Comparison of ENCODE assay signal across 2 fruit fly cellular contexts in the genomic region with DNA sequence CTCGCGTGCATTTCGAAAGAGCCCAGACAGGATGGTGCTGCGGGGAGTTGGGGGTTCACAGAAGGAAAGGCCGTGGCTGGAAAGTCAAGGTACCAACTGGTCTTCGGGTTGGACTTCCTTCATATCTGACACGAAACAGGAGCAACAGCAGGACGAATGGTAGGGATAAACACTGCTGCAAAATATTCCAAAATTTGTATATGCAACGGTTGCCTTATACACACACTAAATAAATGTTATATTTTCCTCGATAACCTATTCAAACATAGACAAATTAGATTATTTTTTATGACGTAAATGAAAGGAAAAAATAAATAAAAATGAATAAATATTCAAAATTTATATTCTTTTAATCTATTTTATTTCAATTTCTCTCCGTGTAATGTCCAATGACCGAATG.
A peak's percentile ranks its signal among the peaks of the same experiment; 100 is the strongest.
TF ChIP-seq lines count a peak whose summit lies in the region.

No protein-coding gene starts in this region.

TF ChIP-seq in whole organism, embryonic, 481 proteins besides CTCF, POLR2A, EP300 and RAD21 (continued from another document):
- TF ChIP-seq pita (GFP tag; optimal IDR thresholded peaks at IDR 0.05; lab: Kevin White, UChicago) (no peak), ato (GFP tag; IDR thresholded peaks at IDR 0.05; lab: Robert Waterston, UW; ENCODE audit: partially characterized antibody) (no peak), nau (GFP tag; optimal IDR thresholded peaks at IDR 0.05; lab: Kevin White, UChicago) (no peak), NK7.1 (GFP tag; optimal IDR thresholded peaks at IDR 0.05; lab: Kevin White, UChicago) (no peak), unc-4 (GFP tag; IDR thresholded peaks at IDR 0.05; lab: Robert Waterston, UW; ENCODE audit: partially characterized antibody) (no peak), cato (GFP tag; optimal IDR thresholded peaks at IDR 0.05; lab: Kevin White, UChicago; ENCODE audit: borderline replicate concordance) (no peak), tio (GFP tag; optimal IDR thresholded peaks at IDR 0.05; lab: Kevin White, UChicago) (no peak), Mrtf (GFP tag; IDR thresholded peaks at IDR 0.05; lab: Robert Waterston, UW) (no peak), CG16813 (GFP tag; IDR thresholded peaks at IDR 0.05; lab: Robert Waterston, UW; ENCODE audit: partially characterized antibody) (no peak), repo (GFP tag; optimal IDR thresholded peaks at IDR 0.05; lab: Kevin White, UChicago) (no peak), CG6765 (GFP tag; optimal IDR thresholded peaks at IDR 0.05; lab: Kevin White, UChicago) (no peak), fu2 (GFP tag; optimal IDR thresholded peaks at IDR 0.05; lab: Kevin White, UChicago) (no peak), otp (GFP tag; IDR thresholded peaks at IDR 0.05; lab: Robert Waterston, UW) (no peak), vvl (GFP tag; IDR thresholded peaks at IDR 0.05; lab: Robert Waterston, UW) (no peak), Dek (tag; optimal IDR thresholded peaks at IDR 0.05; lab: Kevin White, UChicago) (no peak), odd (GFP tag; optimal IDR thresholded peaks at IDR 0.05; lab: Kevin White, UChicago) (no peak), trh (GFP tag; optimal IDR thresholded peaks at IDR 0.05; lab: Kevin White, UChicago) (no peak), CG11504 (tag; optimal IDR thresholded peaks at IDR 0.05; lab: Kevin White, UChicago) (no peak), croc (GFP tag; conservative IDR thresholded peaks at IDR 0.05; lab: Robert Waterston, UW) (no peak), toy (GFP tag; IDR thresholded peaks at IDR 0.05; lab: Robert Waterston, UW) (no peak), Oli (tag; optimal IDR thresholded peaks at IDR 0.05; lab: Kevin White, UChicago) (no peak), CG8359 (GFP tag; optimal IDR thresholded peaks at IDR 0.05; lab: Kevin White, UChicago; ENCODE audit: borderline replicate concordance) (no peak), Nf-YC (tag; optimal IDR thresholded peaks at IDR 0.05; lab: Kevin White, UChicago) (no peak), prd (optimal IDR thresholded peaks at IDR 0.05; lab: Kevin White, UChicago) (no peak), prd (GFP tag; IDR thresholded peaks at IDR 0.05; lab: Robert Waterston, UW) (peak; percentile 40; the same call in 1 of the 3 replicates), CG8478 (optimal IDR thresholded peaks at IDR 0.05; lab: Kevin White, UChicago) (no peak), gem (tag; optimal IDR thresholded peaks at IDR 0.05; lab: Kevin White, UChicago) (peak; percentile 8), CG31224 (GFP tag; IDR thresholded peaks at IDR 0.05; lab: Robert Waterston, UW) (no peak), CG7271 (tag; optimal IDR thresholded peaks at IDR 0.05; lab: Kevin White, UChicago) (no peak), CG18262 (tag; optimal IDR thresholded peaks at IDR 0.05; lab: Kevin White, UChicago) (peak; percentile 16), CG2875 (GFP tag; optimal IDR thresholded peaks at IDR 0.05; lab: Kevin White, UChicago) (no peak), CG11696 (GFP tag; IDR thresholded peaks at IDR 0.05; lab: Robert Waterston, UW) (no peak), Hmx (GFP tag; optimal IDR thresholded peaks at IDR 0.05; lab: Kevin White, UChicago) (no peak), jigr1 (GFP tag; IDR thresholded peaks at IDR 0.05; lab: Robert Waterston, UW) (no peak), CG14860 (GFP tag; IDR thresholded peaks at IDR 0.05; lab: Robert Waterston, UW; ENCODE audit: partially characterized antibody) (no peak), kah (GFP tag; optimal IDR thresholded peaks at IDR 0.05; lab: Kevin White, UChicago) (no peak), Tbp (GFP tag; optimal IDR thresholded peaks at IDR 0.05; lab: Kevin White, UChicago) (no peak), CG4730 (GFP tag; IDR thresholded peaks at IDR 0.05; lab: Robert Waterston, UW) (no peak), CG7987 (GFP tag; optimal IDR thresholded peaks at IDR 0.05; lab: Kevin White, UChicago) (no peak), CG13123 (GFP tag; optimal IDR thresholded peaks at IDR 0.05; lab: Kevin White, UChicago) (no peak), CG12071 (GFP tag; optimal IDR thresholded peaks at IDR 0.05; lab: Kevin White, UChicago) (no peak), CG14050 (GFP tag; IDR thresholded peaks at IDR 0.05; lab: Robert Waterston, UW) (no peak)
TF ChIP-seq in whole organism, embryonic: peak in this region for 10.

TF ChIP-seq in whole organism, prepupa, 60 proteins besides CTCF, POLR2A, EP300 and RAD21 (continued from another document):
- TF ChIP-seq CG4318 (GFP tag; optimal IDR thresholded peaks at IDR 0.05; lab: Kevin White, UChicago) (no peak), spab (GFP tag; optimal IDR thresholded peaks at IDR 0.05; lab: Kevin White, UChicago) (no peak), OdsH (GFP tag; optimal IDR thresholded peaks at IDR 0.05; lab: Kevin White, UChicago) (peak; percentile 26), lz (GFP tag; optimal IDR thresholded peaks at IDR 0.05; lab: Kevin White, UChicago) (no peak), vri (GFP tag; optimal IDR thresholded peaks at IDR 0.05; lab: Kevin White, UChicago) (no peak), CG34406 (GFP tag; optimal IDR thresholded peaks at IDR 0.05; lab: Kevin White, UChicago) (peak; percentile 5), dsx (GFP tag; optimal IDR thresholded peaks at IDR 0.05; lab: Kevin White, UChicago; ENCODE audit: poor library complexity, severe bottlenecking) (peak; percentile 11), cyc (GFP tag; optimal IDR thresholded peaks at IDR 0.05; lab: Kevin White, UChicago) (no peak), Sox15 (GFP tag; optimal IDR thresholded peaks at IDR 0.05; lab: Kevin White, UChicago) (no peak), CG7368 (GFP tag; optimal IDR thresholded peaks at IDR 0.05; lab: Kevin White, UChicago) (peak; percentile 10), fd59A (GFP tag; optimal IDR thresholded peaks at IDR 0.05; lab: Kevin White, UChicago) (no peak), CG3032 (tag; optimal IDR thresholded peaks at IDR 0.05; lab: Kevin White, UChicago) (no peak), CG8319 (GFP tag; optimal IDR thresholded peaks at IDR 0.05; lab: Kevin White, UChicago) (no peak), CG31627 (GFP tag; optimal IDR thresholded peaks at IDR 0.05; lab: Kevin White, UChicago) (no peak), CG6808 (GFP tag; optimal IDR thresholded peaks at IDR 0.05; lab: Kevin White, UChicago) (peak; percentile 17), Hr38 (GFP tag; optimal IDR thresholded peaks at IDR 0.05; lab: Kevin White, UChicago) (no peak), salr (GFP tag; optimal IDR thresholded peaks at IDR 0.05; lab: Kevin White, UChicago) (no peak), net (GFP tag; optimal IDR thresholded peaks at IDR 0.05; lab: Kevin White, UChicago) (peak; percentile 30), CG6792 (GFP tag; optimal IDR thresholded peaks at IDR 0.05; lab: Kevin White, UChicago) (peak; percentile 12), eg (GFP tag; IDR thresholded peaks at IDR 0.05; lab: Robert Waterston, UW) (no peak), Blimp-1 (GFP tag; optimal IDR thresholded peaks at IDR 0.05; lab: Kevin White, UChicago) (no peak), CG10669 (GFP tag; optimal IDR thresholded peaks at IDR 0.05; lab: Kevin White, UChicago) (peak; percentile 32), achi (GFP tag; optimal IDR thresholded peaks at IDR 0.05; lab: Kevin White, UChicago) (no peak), Ets21C (GFP tag; optimal IDR thresholded peaks at IDR 0.05; lab: Kevin White, UChicago) (no peak), CG11902 (GFP tag; optimal IDR thresholded peaks at IDR 0.05; lab: Kevin White, UChicago) (no peak), Eip93F (GFP tag; optimal IDR thresholded peaks at IDR 0.05; lab: Kevin White, UChicago) (no peak), CG1621 (tag; optimal IDR thresholded peaks at IDR 0.05; lab: Kevin White, UChicago) (no peak), CG6276 (GFP tag; optimal IDR thresholded peaks at IDR 0.05; lab: Kevin White, UChicago) (no peak), CG6854 (GFP tag; optimal IDR thresholded peaks at IDR 0.05; lab: Kevin White, UChicago) (no peak), CG10631 (GFP tag; optimal IDR thresholded peaks at IDR 0.05; lab: Kevin White, UChicago) (peak; percentile 16), CG11294 (GFP tag; IDR thresholded peaks at IDR 0.05; lab: Robert Waterston, UW) (no peak), fd85E (GFP tag; optimal IDR thresholded peaks at IDR 0.05; lab: Kevin White, UChicago) (no peak), ss (GFP tag; optimal IDR thresholded peaks at IDR 0.05; lab: Kevin White, UChicago) (peak in 1 of 2 experiments; percentile 18), CG8632 (GFP tag; optimal IDR thresholded peaks at IDR 0.05; lab: Kevin White, UChicago) (peak; percentile 35), acj6 (GFP tag; optimal IDR thresholded peaks at IDR 0.05; lab: Kevin White, UChicago) (peak; percentile 44), Eip78C (GFP tag; lab: Kevin White, UChicago) (peak; percentile 47), Smox (GFP tag; optimal IDR thresholded peaks at IDR 0.05; lab: Kevin White, UChicago) (no peak)
